Worm (Caenorhabditis elegans) whole organism, L4 larva: ENCODE data around the gene Y7A5A.6.

Source experiments
- D1046.2 ChIP-seq: fragments of 200-800 bp; sonication (Bioruptor generic); IDR thresholded peaks from 2 replicates; pipeline ENCODE4 v1.3.6; 2022; ENCODE audit warnings: missing genetic modification characterization, missing compliant biosample characterization
- F37D6.2 ChIP-seq: sonication (generic microtip); optimal IDR thresholded peaks from 2 replicates; lab custom pipeline; 2016; ENCODE audit warnings: mild to moderate bottlenecking, missing genetic modification characterization, missing compliant biosample characterization
- T26A8.4 ChIP-seq: fragments of 200-800 bp; sonication (Bioruptor generic); IDR thresholded peaks from 2 replicates; pipeline ENCODE4 v1.3.6; 2022; ENCODE audit warnings: missing genetic modification characterization, missing compliant biosample characterization
- Y105C5A.15 ChIP-seq: fragments of 200-800 bp; sonication (Bioruptor generic); IDR thresholded peaks from 2 replicates; pipeline ENCODE4 v1.3.6; 2022; ENCODE audit warnings: missing genetic modification characterization, missing compliant biosample characterization
- Y48G9A.11 ChIP-seq: fragments of 200-800 bp; sonication (Bioruptor generic); IDR thresholded peaks from 2 replicates; pipeline ENCODE4 v1.3.6; 2022; ENCODE audit warnings: missing genetic modification reagents, missing genetic modification characterization, missing compliant biosample characterization
- Y5F2A.4 ChIP-seq: fragments of 200-800 bp; sonication (Bioruptor generic); optimal IDR thresholded peaks from 2 replicates; lab custom pipeline; 2018; ENCODE audit warnings: mild to moderate bottlenecking, missing genetic modification characterization, missing compliant biosample characterization
- ZK546.5 ChIP-seq, 2 experiments: sonication (generic microtip); optimal IDR thresholded peaks; 2 replicates each; lab custom pipeline; 2017; ENCODE audit warnings: missing biosample characterization in 2 of 2, missing genetic modification characterization in 2 of 2
- aha-1 ChIP-seq: fragments of 150-350 bp; peaks from one replicate; lab custom pipeline; 2014; ENCODE audit warnings: missing biosample characterization, missing genetic modification characterization
- aly-2 ChIP-seq: sonication (generic microtip); optimal IDR thresholded peaks from 2 replicates; lab custom pipeline; 2018; ENCODE audit warnings: missing biosample characterization, missing genetic modification characterization
- ceh-32 ChIP-seq: sonication (generic microtip); optimal IDR thresholded peaks from 2 replicates; lab custom pipeline; 2016; ENCODE audit warnings: mild to moderate bottlenecking, missing genetic modification characterization, missing compliant biosample characterization; ENCODE audit not compliant: poor library complexity
- cey-2 ChIP-seq: sonication (generic microtip); optimal IDR thresholded peaks from 3 replicates; lab custom pipeline; 2017; ENCODE audit warnings: missing genetic modification characterization, mild to moderate bottlenecking, missing compliant biosample characterization, antibody characterized with exemption, borderline replicate concordance; ENCODE audit not compliant: insufficient read depth
- daf-16 ChIP-seq, 3 experiments: sonication (generic microtip); optimal IDR thresholded peaks; 2 replicates each; lab custom pipeline; 2016 to 2017; ENCODE audit warnings: missing genetic modification characterization in 3 of 3, missing genetic modification reagents in 3 of 3, mild to moderate bottlenecking in 2 of 3, missing compliant biosample characterization in 2 of 3, missing biosample characterization in 1 of 3, moderate library complexity in 1 of 3
- dmd-6 ChIP-seq: fragments of 200-800 bp; sonication (Bioruptor generic); IDR thresholded peaks from 2 replicates; pipeline ENCODE4 v1.3.6; 2022; ENCODE audit warnings: missing genetic modification reagents, missing genetic modification characterization, missing compliant biosample characterization
- dmd-9 ChIP-seq: fragments of 200-800 bp; sonication (Bioruptor generic); IDR thresholded peaks from 2 replicates; pipeline ENCODE4 v1.3.6; 2022; ENCODE audit warnings: missing genetic modification reagents, missing genetic modification characterization, missing compliant biosample characterization
- dve-1 ChIP-seq: sonication (generic microtip); optimal IDR thresholded peaks from 2 replicates; lab custom pipeline; 2017; ENCODE audit warnings: antibody characterized with exemption, mild to moderate bottlenecking, missing genetic modification characterization, missing compliant biosample characterization; ENCODE audit not compliant: insufficient read depth
- fos-1 ChIP-seq: fragments of 150-350 bp; optimal IDR thresholded peaks from 2 replicates; lab custom pipeline; 2014; ENCODE audit warnings: missing biosample characterization, missing genetic modification characterization
- gei-8 ChIP-seq: fragments of 200-800 bp; sonication (Bioruptor generic); optimal IDR thresholded peaks from 2 replicates; lab custom pipeline; 2018; ENCODE audit warnings: mild to moderate bottlenecking, missing genetic modification characterization, missing compliant biosample characterization
- lin-1 ChIP-seq: fragments of 200-800 bp; sonication (Bioruptor generic); IDR thresholded peaks from 2 replicates; pipeline ENCODE4 v1.3.6; 2022; ENCODE audit warnings: missing genetic modification reagents, missing genetic modification characterization, missing compliant biosample characterization
- lin-29 ChIP-seq: fragments of 200-800 bp; sonication (Bioruptor generic); IDR thresholded peaks from 2 replicates; pipeline ENCODE4 v1.3.6; 2022; ENCODE audit warnings: missing genetic modification reagents, missing genetic modification characterization, missing compliant biosample characterization
- lir-3 ChIP-seq: sonication (generic microtip); optimal IDR thresholded peaks from 2 replicates; lab custom pipeline; 2016; ENCODE audit warnings: mild to moderate bottlenecking, missing genetic modification characterization, missing compliant biosample characterization
- madf-9 ChIP-seq: fragments of 200-800 bp; sonication (Bioruptor generic); conservative IDR thresholded peaks from 2 replicates; pipeline ENCODE4 v1.3.6; 2022; ENCODE audit warnings: missing genetic modification reagents, missing genetic modification characterization, missing compliant biosample characterization
- mep-1 ChIP-seq: fragments of 150-350 bp; sonication (generic microtip); optimal IDR thresholded peaks from 3 replicates; lab custom pipeline; 2014; ENCODE audit warnings: missing biosample characterization, missing genetic modification characterization
- mes-2 ChIP-seq: sonication (generic microtip); optimal IDR thresholded peaks from 2 replicates; lab custom pipeline; 2016; ENCODE audit warnings: missing genotype, mild to moderate bottlenecking, missing genetic modification characterization, missing compliant biosample characterization; ENCODE audit not compliant: poor library complexity, severe bottlenecking
- mxl-3 ChIP-seq: fragments of 200-800 bp; sonication (Bioruptor generic); optimal IDR thresholded peaks from 2 replicates; lab custom pipeline; 2018; ENCODE audit warnings: mild to moderate bottlenecking, missing genetic modification characterization, missing compliant biosample characterization
- nhr-11 ChIP-seq: fragments of 150-350 bp; optimal IDR thresholded peaks from 2 replicates; lab custom pipeline; 2014; ENCODE audit warnings: missing biosample characterization, missing genetic modification characterization
- nhr-28 ChIP-seq: fragments of 150-350 bp; optimal IDR thresholded peaks from 2 replicates; lab custom pipeline; 2014; ENCODE audit warnings: missing biosample characterization, missing genetic modification characterization
- nhr-77 ChIP-seq: fragments of 150-350 bp; optimal IDR thresholded peaks from 2 replicates; lab custom pipeline; 2014; ENCODE audit warnings: missing biosample characterization, missing genetic modification characterization
- pqm-1 ChIP-seq: sonication (generic microtip); optimal IDR thresholded peaks from 2 replicates; lab custom pipeline; 2017; ENCODE audit warnings: missing biosample characterization, missing genetic modification characterization
- sdz-12 ChIP-seq: fragments of 200-800 bp; sonication (Bioruptor generic); optimal IDR thresholded peaks from 2 replicates; lab custom pipeline; 2018; ENCODE audit warnings: mild to moderate bottlenecking, missing genetic modification characterization, missing compliant biosample characterization
- set-16 ChIP-seq: fragments of 200-800 bp; sonication (Bioruptor generic); IDR thresholded peaks from 2 replicates; pipeline ENCODE4 v1.3.6; 2022; ENCODE audit warnings: missing genetic modification reagents, missing genetic modification characterization, missing compliant biosample characterization
- snpc-1.2 ChIP-seq: fragments of 200-800 bp; sonication (Bioruptor generic); IDR thresholded peaks from 2 replicates; pipeline ENCODE4 v1.3.6; 2022; ENCODE audit warnings: missing genetic modification reagents, missing genetic modification characterization, missing compliant biosample characterization
- spr-3 ChIP-seq: fragments of 200-800 bp; sonication (Bioruptor generic); optimal IDR thresholded peaks from 2 replicates; lab custom pipeline; 2018; ENCODE audit warnings: mild to moderate bottlenecking, missing genetic modification characterization, missing compliant biosample characterization
- unc-62 ChIP-seq, 3 experiments: fragments of 150-350 bp in 1 of 3; sonication (generic microtip); optimal IDR thresholded peaks in 2 of 3; peaks in 1 of 3; 1 replicate in 1 of 3; 2 replicates in 2 of 3; lab custom pipeline; 2014 to 2017; ENCODE audit warnings: missing biosample characterization in 3 of 3, missing genetic modification characterization in 3 of 3, missing genetic modification reagents in 3 of 3, missing genotype in 1 of 3
- zfp-3 ChIP-seq: fragments of 200-800 bp; sonication (Bioruptor generic); conservative IDR thresholded peaks from 2 replicates; pipeline ENCODE4 v1.3.6; 2022; ENCODE audit warnings: missing genetic modification reagents, missing genetic modification characterization, missing compliant biosample characterization
- zip-2 ChIP-seq: fragments of 150-350 bp; optimal IDR thresholded peaks from 2 replicates; lab custom pipeline; 2014; ENCODE audit warnings: missing biosample characterization, missing genetic modification characterization
- ztf-7 ChIP-seq: fragments of 150-350 bp; optimal IDR thresholded peaks from 2 replicates; lab custom pipeline; 2014; ENCODE audit warnings: missing biosample characterization, missing genetic modification characterization

The Y7A5A.6 gene

DNA sequence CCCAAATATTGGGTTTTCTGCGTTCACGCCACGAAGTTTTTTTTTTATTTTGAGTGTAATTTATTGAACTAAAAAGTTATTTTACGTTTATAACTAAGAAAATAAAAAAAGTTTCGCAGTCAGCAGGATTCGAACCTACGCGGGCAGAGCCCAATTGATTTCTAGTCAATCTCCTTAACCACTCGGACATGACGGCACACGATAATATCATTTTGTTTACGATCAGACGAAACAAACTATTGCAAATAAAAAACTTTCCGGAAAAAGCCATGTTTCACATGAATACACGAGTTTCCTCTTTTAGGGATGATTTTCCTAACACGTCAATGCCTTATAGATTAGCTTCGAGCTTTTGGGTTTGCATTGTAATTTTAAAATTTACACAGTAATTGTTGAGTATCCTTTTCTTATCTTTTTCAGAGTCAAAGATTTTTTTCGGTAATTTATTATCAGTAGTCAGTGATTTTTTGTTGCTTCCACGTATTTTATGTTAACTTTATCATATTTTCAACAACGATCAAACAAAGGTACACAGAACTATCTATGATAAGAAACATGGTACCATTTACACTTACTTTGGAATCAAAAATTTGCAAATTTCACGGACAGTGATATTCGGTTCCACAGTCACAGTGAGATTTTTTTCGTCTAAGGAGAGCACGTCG lies 29.5 kb downstream of the Y7A5A.6 start:
- TF ChIP-seq nhr-28 (tag; lab: Kevin White, UChicago): peak; percentile 14
- TF ChIP-seq lin-1 (GFP tag; lab: Robert Waterston, UW): no peak
- no peak for TF ChIP-seq dmd-6 (GFP tag; lab: Robert Waterston, UW)
- TF ChIP-seq nhr-77: peak; percentile 24
- TF ChIP-seq Y5F2A.4: no peak
- no peak for TF ChIP-seq Y105C5A.15
- no peak for TF ChIP-seq Y48G9A.11 (GFP tag; lab: Robert Waterston, UW)
- no peak for TF ChIP-seq daf-16 (GFP tag; optimal IDR thresholded peaks at IDR 0.05; lab: Kevin White, UChicago)
- TF ChIP-seq daf-16 (tag; optimal IDR thresholded peaks at IDR 0.05; lab: Kevin White, UChicago): peak; percentile 59
- TF ChIP-seq pqm-1 (tag; lab: Kevin White, UChicago): peak; percentile 49
- TF ChIP-seq dve-1 (tag; lab: Kevin White, UChicago): peak; percentile 18
- TF ChIP-seq spr-3: no peak

DNA sequence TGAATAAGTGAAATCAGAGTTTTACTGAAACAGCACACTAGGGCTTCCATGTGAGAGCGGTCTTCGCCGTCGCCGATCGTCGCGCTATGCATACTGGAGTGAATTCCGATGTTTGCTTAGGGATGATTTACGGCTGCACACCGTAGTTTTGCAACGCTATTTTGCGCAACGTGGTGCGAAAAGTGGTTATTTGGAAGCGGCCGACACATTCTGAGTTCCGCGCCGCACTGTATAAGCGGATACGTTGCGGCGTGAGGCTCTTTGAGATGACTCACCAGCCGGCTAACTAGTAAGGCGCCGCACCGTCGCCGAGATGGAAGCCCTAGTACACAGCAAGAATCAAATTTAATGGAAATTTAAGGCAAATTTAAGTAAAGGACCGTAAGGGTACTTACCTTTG lies 31.0 kb downstream of the Y7A5A.6 start:
- no peak for TF ChIP-seq daf-16 (GFP tag; optimal IDR thresholded peaks at IDR 0.05; lab: Kevin White, UChicago)
- no peak for TF ChIP-seq daf-16 (tag; optimal IDR thresholded peaks at IDR 0.05; lab: Kevin White, UChicago)
- peak; percentile 26 for TF ChIP-seq aha-1

DNA sequence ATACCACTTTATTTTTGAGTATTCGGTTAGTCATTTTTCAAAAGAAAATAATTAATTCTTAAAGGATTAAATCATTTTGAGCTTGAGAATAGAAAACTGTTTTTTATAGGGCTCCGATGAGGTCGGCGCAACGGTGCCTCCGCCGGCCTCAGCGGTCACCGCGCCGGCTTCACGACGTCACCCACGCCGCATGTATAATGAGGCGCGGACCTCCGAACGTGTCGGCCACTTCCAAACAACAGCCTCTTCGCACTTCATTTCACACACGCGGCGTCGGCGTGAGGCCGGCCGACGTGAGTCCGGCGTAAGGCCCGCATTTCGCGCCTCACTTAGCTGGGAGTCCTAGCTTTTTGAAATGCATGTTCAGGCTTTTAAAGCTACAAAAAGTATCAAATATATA lies 32.6 kb downstream of the Y7A5A.6 start:
- TF ChIP-seq zfp-3 (GFP tag; lab: Robert Waterston, UW) (no peak), madf-9 (GFP tag; lab: Robert Waterston, UW) (no peak), aly-2 (tag; lab: Kevin White, UChicago) (no peak), aha-1 (peak; percentile 31), mxl-3 (GFP tag; lab: Kevin White, UChicago) (no peak), set-16 (GFP tag; lab: Robert Waterston, UW) (peak; percentile 89), Y5F2A.4 (no peak), sdz-12 (no peak), snpc-1.2 (GFP tag; lab: Robert Waterston, UW) (no peak), ceh-32 (no peak)
- TF ChIP-seq, all 104 proteins: peak for 2

DNA sequence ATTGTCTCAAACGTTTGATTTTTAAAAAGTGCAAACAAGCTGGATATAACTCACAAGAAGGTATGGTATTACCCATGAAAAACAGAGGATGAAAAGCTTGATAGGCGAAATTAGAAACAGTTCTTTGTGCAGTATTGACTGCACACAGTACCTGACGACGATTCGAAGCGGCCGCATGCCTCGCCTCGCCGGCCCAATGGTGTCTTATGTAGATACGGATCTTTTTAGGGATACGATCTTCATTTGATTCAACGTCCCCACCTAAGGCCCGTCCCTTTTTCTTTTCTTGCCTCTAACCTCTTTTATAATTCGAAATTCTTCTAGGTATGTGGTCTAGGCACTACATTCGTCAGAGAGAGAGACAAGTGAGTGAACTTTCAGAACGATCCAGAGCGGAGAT lies 33.3 kb downstream of the Y7A5A.6 start, which contains the start of gene bus-17:
bus-17 (minus strand) TSS at position 208 of the 400 bp plus-strand sequence.
- TF ChIP-seq zfp-3 (GFP tag; lab: Robert Waterston, UW) (no peak), nhr-11 (tag; lab: Kevin White, UChicago) (no peak), lin-1 (GFP tag; lab: Robert Waterston, UW) (no peak)

DNA sequence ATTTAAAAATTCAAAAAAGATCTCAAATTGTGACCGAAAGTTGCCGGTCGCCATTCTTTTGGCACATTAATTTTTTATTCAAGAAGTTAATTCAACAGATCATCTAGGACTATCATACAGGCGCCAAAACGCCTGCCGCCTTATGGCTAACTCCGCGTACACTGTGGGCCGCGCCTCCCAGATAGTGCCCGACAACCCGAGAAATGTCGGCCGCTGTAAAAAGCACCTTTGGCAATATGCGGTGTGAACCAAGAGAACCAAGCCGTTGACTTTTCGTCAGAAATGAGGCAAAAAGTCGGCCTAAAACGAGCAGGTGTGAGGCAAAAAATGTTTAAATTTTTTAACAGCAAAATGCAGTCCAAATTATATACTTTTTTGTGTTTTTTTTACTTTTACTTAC lies 40.3 kb downstream of the Y7A5A.6 start:
- TF ChIP-seq T26A8.4 (GFP tag; lab: Robert Waterston, UW): no peak
- TF ChIP-seq mes-2 (tag; lab: Kevin White, UChicago): no peak
- TF ChIP-seq cey-2 (tag; lab: Kevin White, UChicago): no peak
- no peak for TF ChIP-seq dmd-9 (GFP tag; lab: Robert Waterston, UW)
- TF ChIP-seq mep-1 (tag; lab: Kevin White, UChicago): no peak
- no peak for TF ChIP-seq lin-29 (GFP tag; lab: Robert Waterston, UW)
- TF ChIP-seq D1046.2: no peak
- no peak for TF ChIP-seq zip-2 (tag; lab: Kevin White, UChicago)
- TF ChIP-seq unc-62 (GFP tag; optimal IDR thresholded peaks at IDR 0.05 in 1 of 2; lab: Kevin White, UChicago): no peak
- no peak for TF ChIP-seq unc-62 (tag; optimal IDR thresholded peaks at IDR 0.05; lab: Kevin White, UChicago)
- no peak for TF ChIP-seq gei-8 (GFP tag; lab: Kevin White, UChicago)
- no peak for TF ChIP-seq F37D6.2 (tag; lab: Kevin White, UChicago)
- TF ChIP-seq nhr-11 (tag; lab: Kevin White, UChicago): no peak
- TF ChIP-seq lir-3 (tag; lab: Kevin White, UChicago): no peak
- no peak for TF ChIP-seq ZK546.5 (tag; optimal IDR thresholded peaks at IDR 0.05; lab: Kevin White, UChicago)
- no peak for TF ChIP-seq aly-2 (tag; lab: Kevin White, UChicago)
- no peak for TF ChIP-seq nhr-77
- no peak for TF ChIP-seq Y5F2A.4
- TF ChIP-seq ztf-7 (tag; lab: Kevin White, UChicago): no peak
- TF ChIP-seq fos-1 (tag; lab: Kevin White, UChicago): no peak
- TF ChIP-seq, all 104 proteins: peak for 0
